Worm (Caenorhabditis elegans): ENCODE data around the gene F55A11.1.
A peak's percentile ranks its signal among the peaks of the same experiment; 100 is the strongest.

The F55A11.1 gene

DNA sequence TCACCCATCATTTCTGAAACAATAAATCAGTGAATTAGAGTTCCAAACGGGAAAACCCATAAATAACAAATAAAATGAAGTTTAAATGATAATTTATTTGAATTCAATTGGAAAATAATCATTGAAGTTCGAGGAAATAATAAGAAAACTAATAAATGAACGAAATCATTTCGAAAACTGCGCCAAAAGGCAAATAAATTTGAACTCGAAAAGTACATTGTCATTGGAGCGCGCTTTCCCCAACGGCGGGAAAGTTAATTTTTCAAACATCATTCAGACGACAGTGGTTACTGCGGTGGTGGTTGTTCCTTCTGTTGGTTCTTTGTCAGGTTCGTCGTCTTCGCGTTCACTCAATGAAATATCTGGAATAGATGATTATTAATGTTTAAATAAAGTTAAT lies 30.7 kb downstream of the F55A11.1 start, which contains the start of gene npp-22 (continued):
- TF ChIP-seq D2030.7 (GFP tag; IDR thresholded peaks at IDR 0.05) = 0 out of 2 replicates have a peak, but pooled peaks have one; percentile 22

- TF ChIP-seq lir-1 (GFP tag; conservative IDR thresholded peaks at IDR 0.05) (no peak), C17E4.6 (GFP tag; IDR thresholded peaks at IDR 0.05) (no peak), pha-4 (tag; optimal IDR thresholded peaks at IDR 0.05) (no peak), F55B11.4 (tag; optimal IDR thresholded peaks at IDR 0.05; ENCODE audit: borderline replicate concordance, insufficient read depth) (no peak), dpl-1 (GFP tag; optimal IDR thresholded peaks at IDR 0.05) (no peak), egrh-3 (GFP tag; IDR thresholded peaks at IDR 0.05) (no peak), rpc-1 (optimal IDR thresholded peaks at IDR 0.05) (no peak), rpc-1 (tag; optimal IDR thresholded peaks at IDR 0.05) (no peak), sea-2 (GFP tag; IDR thresholded peaks at IDR 0.05) (no peak), mcd-1 (GFP tag; IDR thresholded peaks at IDR 0.05) (no peak)
Observed at ce11 chrV:11732049-11732448, 32.1 kb downstream of the F55A11.1 start.

DNA sequence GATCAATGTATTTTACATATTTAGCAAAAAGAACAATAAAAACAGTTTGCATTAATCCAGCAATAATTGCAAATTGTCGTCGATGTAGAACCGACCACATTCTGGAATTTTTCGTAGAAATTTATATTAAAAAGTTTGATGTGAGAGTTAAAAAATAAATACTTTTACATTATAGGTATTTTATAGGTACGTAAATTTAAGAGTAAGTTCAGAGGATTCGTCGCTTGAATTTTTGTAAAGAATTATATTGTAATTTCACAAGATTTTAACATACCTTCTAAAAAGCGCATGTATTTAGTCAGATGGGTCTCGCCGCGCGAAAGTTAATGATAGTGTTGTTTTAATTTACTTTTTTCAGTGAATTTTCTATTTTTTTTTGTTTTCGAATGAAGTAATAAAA lies 34.1 kb downstream of the F55A11.1 start, which contains the start of gene rhr-2:
rhr-2 (minus strand) TSS at position 101 of the 400 bp plus-strand sequence.
- no peak for TF ChIP-seq Y95B8A.8 (GFP tag; IDR thresholded peaks at IDR 0.05)
- TF ChIP-seq ZK185.1 (tag; optimal IDR thresholded peaks at IDR 0.05; ENCODE audit: poor library complexity, severe bottlenecking) = no peak
- TF ChIP-seq egl-44 (GFP tag; IDR thresholded peaks at IDR 0.05) = no peak
- TF ChIP-seq hmg-20 (GFP tag; IDR thresholded peaks at IDR 0.05) = no peak
- TF ChIP-seq madf-10 (tag; optimal IDR thresholded peaks at IDR 0.05) = no peak

ce11 chrV:11725971-11726370 lies 38.2 kb downstream of the F55A11.1 start, which contains the start of gene daf-11:
Gene daf-11 (minus strand): TSS chrV:11726071.
- TF ChIP-seq atf-7 (tag; optimal IDR thresholded peaks at IDR 0.05) (no peak), dpff-1 (tag; optimal IDR thresholded peaks at IDR 0.05) (no peak), sea-2 (GFP tag; IDR thresholded peaks at IDR 0.05) (no peak), F49E8.2 (tag; optimal IDR thresholded peaks at IDR 0.05; ENCODE audit: insufficient read depth) (no peak), pbrm-1 (GFP tag; IDR thresholded peaks at IDR 0.05) (no peak)

ce11 chrV:11722858-11723257 lies 41.3 kb downstream of the F55A11.1 start:
- TF ChIP-seq F10E7.11 (tag; optimal IDR thresholded peaks at IDR 0.05) (no peak), efl-1 (GFP tag; optimal IDR thresholded peaks at IDR 0.05) (no peak), K11D2.4 (GFP tag; IDR thresholded peaks at IDR 0.05) (no peak)

DNA sequence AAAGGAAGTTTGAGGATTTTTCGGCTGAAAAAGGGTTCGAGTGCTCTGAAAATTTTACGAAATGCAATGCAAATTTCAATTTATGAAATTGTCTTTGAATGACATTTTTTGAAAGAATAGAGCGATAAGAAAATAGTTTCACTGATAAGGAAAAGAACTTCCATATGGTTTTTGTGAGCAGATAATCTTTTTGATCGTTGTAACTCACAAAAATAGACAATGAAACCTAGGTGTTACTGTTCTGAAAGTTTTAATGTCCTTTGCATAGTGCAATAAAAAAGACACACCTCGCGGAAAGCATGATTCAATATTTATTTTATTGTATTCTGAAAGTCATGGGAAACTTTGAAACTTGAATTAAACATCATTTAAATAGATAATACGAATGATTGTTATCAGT lies 47.3 kb downstream of the F55A11.1 start:
- TF ChIP-seq Y67H2A.10 (GFP tag; conservative IDR thresholded peaks at IDR 0.05) (no peak), nhr-80 (tag; optimal IDR thresholded peaks at IDR 0.05) (peak; percentile 59)

DNA sequence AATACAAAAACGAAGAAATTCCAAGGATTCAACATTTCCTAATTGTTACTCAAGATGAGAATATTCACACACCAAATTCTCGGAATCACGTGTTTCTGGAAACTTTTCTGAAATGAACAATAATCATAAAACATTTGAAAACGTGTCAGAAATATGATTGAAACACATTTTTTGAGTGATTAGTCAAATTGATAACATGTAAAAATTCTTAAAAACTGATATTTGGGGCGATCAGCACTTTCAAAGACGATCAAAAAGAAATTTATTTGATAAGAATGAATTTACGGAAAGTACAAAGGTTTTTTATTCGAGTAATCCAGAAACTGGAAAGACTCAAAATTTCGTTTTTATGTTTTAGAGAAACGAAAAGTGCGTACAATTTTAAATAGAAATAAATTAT lies 48.4 kb downstream of the F55A11.1 start, which contains the start of gene tre-3:
tre-3 (minus strand) TSS at position 107 of the 400 bp plus-strand sequence.
- TF ChIP-seq Y79H2A.3 (GFP tag; conservative IDR thresholded peaks at IDR 0.05) (no peak), let-607 (tag; optimal IDR thresholded peaks at IDR 0.05) (no peak), nhr-80 (tag; optimal IDR thresholded peaks at IDR 0.05) (peak; percentile 50), snpc-1.3 (tag; optimal IDR thresholded peaks at IDR 0.05; ENCODE audit: insufficient read depth) (no peak)

Data from whole organism, young adult.